Worm (Caenorhabditis elegans): ENCODE measurements around the gene ZK177.11.

- no peak for TF ChIP-seq unc-62 (GFP tag; optimal IDR thresholded peaks at IDR 0.05)
- no peak for TF ChIP-seq ztf-11 (tag; optimal IDR thresholded peaks at IDR 0.05)
- no peak for TF ChIP-seq elt-3 (tag; optimal IDR thresholded peaks at IDR 0.05)
- TF ChIP-seq ceh-39 (tag; optimal IDR thresholded peaks at IDR 0.05) = no peak
- TF ChIP-seq ces-1 (GFP tag; optimal IDR thresholded peaks at IDR 0.05) = no peak
These were observed 47.8 kb upstream of the ZK177.11 start, which contains the start of gene ilcr-2 for ce11 chrII:5474946-5475345.
